Fruit fly (Drosophila melanogaster): ENCODE results near the gene pasi1.

DNA sequence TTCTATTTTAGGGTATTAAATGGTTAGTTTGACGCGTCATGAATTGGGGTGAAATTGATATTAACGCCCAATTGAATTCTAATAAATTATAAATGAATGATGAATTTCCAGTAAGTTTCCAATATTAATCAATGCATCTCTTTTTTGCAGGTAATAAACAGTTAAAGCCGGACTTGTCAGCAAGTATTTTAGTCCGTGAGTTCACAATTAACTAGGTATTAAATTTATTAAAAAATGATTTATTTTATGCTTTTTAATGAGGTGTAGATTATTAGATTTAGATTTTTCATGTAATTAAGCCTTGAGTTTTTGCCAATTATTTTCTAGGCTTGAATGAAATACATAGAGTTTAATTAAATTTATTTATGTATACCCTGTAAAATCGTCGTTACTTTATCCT, 26.9 kb downstream of the pasi1 start:
- TF ChIP-seq CTCF (optimal IDR thresholded peaks at IDR 0.05) (no peak), CG8478 (optimal IDR thresholded peaks at IDR 0.05) (no peak)
